Fruit fly (Drosophila melanogaster): Measurements from ENCODE around the gene CG7611.

CG7611 gene

DNA sequence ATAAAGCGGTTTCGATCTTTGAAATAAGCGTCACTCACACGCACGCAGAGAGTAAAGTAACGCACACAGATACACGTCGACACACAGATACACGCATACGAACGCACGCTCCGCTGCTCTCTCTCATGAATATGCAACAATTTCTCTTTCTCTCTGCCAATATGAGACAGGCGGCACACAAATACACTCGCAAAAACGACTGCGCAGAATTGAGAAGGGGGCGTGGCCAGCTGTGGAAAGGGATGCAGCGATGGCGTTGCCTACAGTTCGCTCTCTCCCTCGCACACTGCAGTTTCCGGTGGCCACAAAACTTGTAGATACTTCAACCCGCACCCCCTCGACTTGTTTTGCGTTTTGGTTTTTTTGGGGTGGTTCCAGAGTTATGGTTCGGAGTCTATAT lies 43.4 kb upstream of the CG7611 start (continued):
- TF ChIP-seq Lpt (GFP tag; optimal IDR thresholded peaks at IDR 0.05) (peak; percentile 16), CG8119 (GFP tag; IDR thresholded peaks at IDR 0.05) (no peak), CG6854 (GFP tag; optimal IDR thresholded peaks at IDR 0.05) (peak; percentile 92), Hr39 (GFP tag; optimal IDR thresholded peaks at IDR 0.05) (peak; percentile 65), eg (GFP tag; IDR thresholded peaks at IDR 0.05) (peak; percentile 83), CG31627 (GFP tag; optimal IDR thresholded peaks at IDR 0.05) (peak; percentile 57), CG3919 (GFP tag; optimal IDR thresholded peaks at IDR 0.05) (peak; percentile 89), CG6163 (GFP tag; IDR thresholded peaks at IDR 0.05) (peak; percentile 87), Hr4 (GFP tag; optimal IDR thresholded peaks at IDR 0.05) (peak; percentile 23), fd59A (GFP tag; optimal IDR thresholded peaks at IDR 0.05) (peak; percentile 41), CG3032 (tag; optimal IDR thresholded peaks at IDR 0.05) (no peak), CG15336 (GFP tag; IDR thresholded peaks at IDR 0.05) (peak; percentile 54; the same call in 1 of the 2 replicates), pdm3 (GFP tag; optimal IDR thresholded peaks at IDR 0.05) (peak; percentile 73), OdsH (GFP tag; optimal IDR thresholded peaks at IDR 0.05) (peak; percentile 73), CG32006 (GFP tag; optimal IDR thresholded peaks at IDR 0.05) (peak; percentile 43), CG8319 (GFP tag; optimal IDR thresholded peaks at IDR 0.05) (peak; percentile 78), Smox (GFP tag; optimal IDR thresholded peaks at IDR 0.05) (peak; percentile 45), CG8632 (GFP tag; optimal IDR thresholded peaks at IDR 0.05) (peak; percentile 64), fd85E (GFP tag; optimal IDR thresholded peaks at IDR 0.05) (peak; percentile 72), CG1621 (tag; optimal IDR thresholded peaks at IDR 0.05) (peak; percentile 63), dsx (GFP tag; optimal IDR thresholded peaks at IDR 0.05; ENCODE audit: poor library complexity, severe bottlenecking) (peak; percentile 61), CG7368 (GFP tag; optimal IDR thresholded peaks at IDR 0.05) (peak; percentile 87), Sox15 (GFP tag; optimal IDR thresholded peaks at IDR 0.05) (no peak), Eip75B (GFP tag; optimal IDR thresholded peaks at IDR 0.05) (peak; percentile 73), Ets96B (tag; optimal IDR thresholded peaks at IDR 0.05) (no peak)

- TF ChIP-seq cyc (GFP tag; optimal IDR thresholded peaks at IDR 0.05) = no peak
Observed at dm6 chr3L:21482100-21482499, 40.9 kb upstream of the CG7611 start.

dm6 chr3L:21483837-21484236 lies 39.1 kb upstream of the CG7611 start:
- TF ChIP-seq spab (GFP tag; optimal IDR thresholded peaks at IDR 0.05) = no peak
- TF ChIP-seq Sox15 (GFP tag; optimal IDR thresholded peaks at IDR 0.05) = no peak
- no peak for TF ChIP-seq fkh (GFP tag; optimal IDR thresholded peaks at IDR 0.05)
- TF ChIP-seq CG31627 (GFP tag; optimal IDR thresholded peaks at IDR 0.05) = peak; percentile 2
- TF ChIP-seq CG1621 (tag; optimal IDR thresholded peaks at IDR 0.05) = no peak
- TF ChIP-seq Sox14 (GFP tag; optimal IDR thresholded peaks at IDR 0.05) = peak; percentile 56
- TF ChIP-seq CG6276 (GFP tag; optimal IDR thresholded peaks at IDR 0.05) = no peak
- peak; percentile 2 for TF ChIP-seq dsx (GFP tag; optimal IDR thresholded peaks at IDR 0.05; ENCODE audit: poor library complexity, severe bottlenecking)

DNA sequence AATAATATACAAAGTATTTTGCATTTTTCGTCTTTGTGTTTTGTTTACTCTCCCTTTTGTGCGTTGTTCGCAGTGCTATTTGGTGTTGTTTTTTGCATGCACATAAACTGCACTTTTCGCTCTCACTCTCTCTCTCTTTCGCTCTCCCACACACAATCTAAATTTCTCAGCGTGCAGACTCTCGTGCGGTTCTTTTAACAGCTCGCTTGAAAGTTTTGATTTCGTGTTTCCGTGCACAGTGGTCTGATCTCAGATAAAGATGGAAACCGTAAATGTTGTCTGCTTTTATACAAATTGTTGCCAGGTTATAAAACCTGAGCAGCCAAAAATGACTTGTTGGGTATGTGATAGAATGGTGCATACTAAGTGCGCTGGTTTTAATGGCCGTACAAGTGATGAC lies 37.6 kb upstream of the CG7611 start:
- peak; percentile 57; the same call in 2 of the 3 replicates for TF ChIP-seq CG6163 (GFP tag; IDR thresholded peaks at IDR 0.05)
- peak; percentile 55 for TF ChIP-seq CG8119 (GFP tag; IDR thresholded peaks at IDR 0.05)
- peak; percentile 40 for TF ChIP-seq dsx (GFP tag; optimal IDR thresholded peaks at IDR 0.05; ENCODE audit: poor library complexity, severe bottlenecking)
- peak; percentile 55; the same call in 1 of the 2 replicates for TF ChIP-seq CG15336 (GFP tag; IDR thresholded peaks at IDR 0.05)

DNA sequence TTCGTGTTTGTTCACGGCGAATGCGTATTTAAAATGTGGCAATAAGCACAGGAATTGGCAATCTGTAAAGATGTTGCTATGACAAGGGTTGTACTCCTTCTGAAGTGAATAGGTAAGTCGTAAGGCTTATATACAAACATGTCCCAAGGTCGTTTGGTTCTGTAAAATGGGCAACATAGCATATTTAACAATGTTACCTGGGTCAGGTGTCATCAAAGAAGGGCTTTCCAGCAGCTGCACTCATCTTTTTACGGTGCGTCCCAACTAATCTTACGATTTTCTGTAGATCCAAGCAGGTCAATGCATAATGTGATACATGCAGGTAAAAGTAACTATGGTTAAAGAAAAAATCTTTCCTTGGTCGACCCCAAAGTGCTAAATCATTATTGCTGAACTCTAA lies 32.5 kb upstream of the CG7611 start, which contains the start of gene Neu2:
Neu2 (minus strand) TSS at position 101 of the 400 bp plus-strand sequence.
- TF ChIP-seq CG11294 (GFP tag; IDR thresholded peaks at IDR 0.05) (no peak), CG3919 (GFP tag; optimal IDR thresholded peaks at IDR 0.05) (no peak), CG8119 (GFP tag; IDR thresholded peaks at IDR 0.05) (no peak), topi (GFP tag; optimal IDR thresholded peaks at IDR 0.05) (no peak), CG10631 (GFP tag; optimal IDR thresholded peaks at IDR 0.05) (no peak), dsx (GFP tag; optimal IDR thresholded peaks at IDR 0.05; ENCODE audit: poor library complexity, severe bottlenecking) (no peak), CG32006 (GFP tag; optimal IDR thresholded peaks at IDR 0.05) (no peak), CG3032 (tag; optimal IDR thresholded peaks at IDR 0.05) (no peak), achi (GFP tag; optimal IDR thresholded peaks at IDR 0.05) (no peak), CG15336 (GFP tag; IDR thresholded peaks at IDR 0.05) (no peak), OdsH (GFP tag; optimal IDR thresholded peaks at IDR 0.05) (no peak), CG34406 (GFP tag; optimal IDR thresholded peaks at IDR 0.05) (no peak), Sox102F (GFP tag; optimal IDR thresholded peaks at IDR 0.05) (no peak)
